Worm (Caenorhabditis elegans): ENCODE measurements around the gene C33B4.4.

DNA sequence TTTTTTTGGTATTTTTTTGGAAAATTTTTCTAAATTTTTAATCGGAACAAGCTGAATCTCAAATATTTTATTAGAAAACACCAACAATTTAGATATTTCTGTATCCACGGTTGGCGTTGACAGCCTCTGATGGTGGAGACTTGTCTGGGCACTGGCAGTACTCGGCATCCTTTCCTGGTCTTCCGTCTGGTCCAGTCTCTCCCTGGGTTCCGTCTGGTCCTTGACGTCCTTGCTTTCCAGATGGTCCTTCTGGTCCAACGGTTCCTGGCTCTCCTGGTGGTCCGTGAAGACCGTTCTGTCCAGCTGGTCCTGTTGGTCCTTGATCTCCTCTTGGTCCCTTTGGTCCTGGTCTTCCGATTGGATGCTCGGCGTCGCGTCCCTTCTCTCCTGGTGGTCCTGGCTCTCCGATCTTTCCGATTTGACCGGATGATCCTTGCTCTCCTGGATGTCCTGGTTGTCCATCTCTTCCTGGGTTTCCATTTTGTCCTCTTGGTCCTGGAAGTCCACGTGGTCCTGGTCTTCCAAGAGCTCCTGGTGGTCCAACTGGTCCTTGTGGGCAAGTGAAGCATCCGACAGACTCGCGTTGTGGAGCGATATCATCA lies 46.5 kb downstream of the C33B4.4 start:
- TF ChIP-seq snpc-4 (tag; optimal IDR thresholded peaks at IDR 0.05) (no peak), aha-1 (tag) (peak; percentile 91), ceh-28 (tag; optimal IDR thresholded peaks at IDR 0.05) (no peak), jun-1 (tag; optimal IDR thresholded peaks at IDR 0.05) (no peak), nhr-77 (tag; optimal IDR thresholded peaks at IDR 0.05) (no peak), lin-13 (GFP tag; optimal IDR thresholded peaks at IDR 0.05) (no peak)

Measured in whole organism, L4 larva.